Fruit fly (Drosophila melanogaster) whole organism, wandering third instar larva: ENCODE data around the gene Lamtor5.

Source experiments
- CG32264 ChIP-seq: fragments of 200-800 bp; sonication (Bioruptor generic); optimal IDR thresholded peaks from 2 replicates; lab custom pipeline; 2016; ENCODE audit warnings: missing biosample characterization, missing genetic modification characterization
- CG9705 ChIP-seq: fragments of 200-800 bp; sonication (Bioruptor generic); optimal IDR thresholded peaks from 2 replicates; lab custom pipeline; 2018; ENCODE audit warnings: missing biosample characterization, mild to moderate bottlenecking, missing genetic modification characterization
- CrebA ChIP-seq: fragments of 200-800 bp; sonication (Bioruptor generic); optimal IDR thresholded peaks from 2 replicates; lab custom pipeline; 2016; ENCODE audit warnings: missing biosample characterization, mild to moderate bottlenecking, missing genetic modification characterization, borderline replicate concordance
- Dfd ChIP-seq: fragments of >200 bp; optimal IDR thresholded peaks from 2 replicates; lab custom pipeline; 2017; ENCODE audit warnings: missing biosample characterization, missing genetic modification characterization
- Dif ChIP-seq: fragments of 200-275, 200-300 bp; sonication (Bioruptor generic); optimal IDR thresholded peaks from 2 replicates; lab custom pipeline; 2018; ENCODE audit warnings: missing biosample characterization, missing genetic modification characterization; ENCODE audit not compliant: partially characterized antibody
- GATAd ChIP-seq: sonication (Bioruptor generic); optimal IDR thresholded peaks from 2 replicates; lab custom pipeline; 2016; ENCODE audit warnings: missing biosample characterization, missing genetic modification characterization
- HLH106 ChIP-seq: fragments of 200-800 bp; optimal IDR thresholded peaks from 3 replicates; lab custom pipeline; 2019; ENCODE audit warnings: missing biosample characterization, mild to moderate bottlenecking, missing genetic modification characterization, moderate library complexity
- Hnf4 ChIP-seq: fragments of 200-800 bp; sonication (Bioruptor generic); optimal IDR thresholded peaks from 2 replicates; lab custom pipeline; 2016; ENCODE audit warnings: missing biosample characterization, mild to moderate bottlenecking, missing genetic modification characterization
- Hr83 ChIP-seq: fragments of 200-300 bp; sonication (Bioruptor generic); optimal IDR thresholded peaks from 2 replicates; lab custom pipeline; 2016; ENCODE audit warnings: missing biosample characterization, mild to moderate bottlenecking, missing genetic modification characterization, moderate library complexity; ENCODE audit not compliant: poor library complexity, severe bottlenecking
- Jra ChIP-seq: sonication (Bioruptor generic); optimal IDR thresholded peaks from 2 replicates; lab custom pipeline; 2016; ENCODE audit warnings: missing biosample characterization, missing genetic modification characterization
- N ChIP-seq: fragments of >200 bp; optimal IDR thresholded peaks from 2 replicates; lab custom pipeline; 2018; ENCODE audit warnings: missing biosample characterization, missing external identifiers, missing genetic modification characterization
- OdsH ChIP-seq: fragments of 200-800 bp; sonication (Bioruptor generic); optimal IDR thresholded peaks from 2 replicates; lab custom pipeline; 2016; ENCODE audit warnings: missing biosample characterization, mild to moderate bottlenecking, missing genetic modification characterization
- Rel ChIP-seq, 2 experiments: fragments of 200-800 bp; sonication (Bioruptor generic) in 1 of 2; optimal IDR thresholded peaks; 2 replicates in 1 of 2; 3 replicates in 1 of 2; lab custom pipeline; 2016 to 2019; ENCODE audit warnings: mild to moderate bottlenecking in 2 of 2, missing biosample characterization in 2 of 2, missing genetic modification characterization in 2 of 2, moderate library complexity in 1 of 2
- Sp1 ChIP-seq: fragments of 200-800 bp; sonication (Bioruptor generic); optimal IDR thresholded peaks from 3 replicates; lab custom pipeline; 2019; ENCODE audit warnings: missing biosample characterization, mild to moderate bottlenecking, missing genetic modification characterization, moderate library complexity
- Vsx2 ChIP-seq: fragments of 200-300, 225-300 bp; sonication (Bioruptor generic); optimal IDR thresholded peaks from 2 replicates; lab custom pipeline; 2018; ENCODE audit warnings: missing biosample characterization, missing genetic modification characterization; ENCODE audit not compliant: partially characterized antibody
- br ChIP-seq: fragments of 200-800 bp; sonication (Bioruptor generic); optimal IDR thresholded peaks from 2 replicates; lab custom pipeline; 2016; ENCODE audit warnings: missing biosample characterization, missing genetic modification characterization
- dl ChIP-seq, 2 experiments: fragments of 175-275, 200-275 bp in 1 of 2; fragments of 200-275 bp in 1 of 2; sonication (Bioruptor generic); optimal IDR thresholded peaks; lab custom pipeline; 2018; ENCODE audit warnings: mild to moderate bottlenecking in 2 of 2, missing biosample characterization in 2 of 2, missing genetic modification characterization in 2 of 2, moderate library complexity in 2 of 2; ENCODE audit not compliant: partially characterized antibody in 2 of 2, insufficient read depth in 1 of 2
- dmrt93B ChIP-seq: fragments of 200-800 bp; sonication (Bioruptor generic); optimal IDR thresholded peaks from 2 replicates; lab custom pipeline; 2018; ENCODE audit warnings: missing biosample characterization, mild to moderate bottlenecking, missing genetic modification characterization
- ey ChIP-seq: fragments of 200-800 bp; sonication (Bioruptor generic); optimal IDR thresholded peaks from 2 replicates; lab custom pipeline; 2016; ENCODE audit warnings: missing biosample characterization, missing genetic modification characterization
- foxo ChIP-seq, 2 experiments: fragments of 200-800 bp; sonication (Bioruptor generic); optimal IDR thresholded peaks; 2 replicates in 1 of 2; 3 replicates in 1 of 2; lab custom pipeline; 2016 to 2017; ENCODE audit warnings: missing biosample characterization in 2 of 2, missing genetic modification characterization in 2 of 2
- fru ChIP-seq: fragments of 200-800 bp; sonication (Bioruptor generic); optimal IDR thresholded peaks from 3 replicates; lab custom pipeline; 2016; ENCODE audit warnings: missing biosample characterization, mild to moderate bottlenecking, missing genetic modification characterization
- h ChIP-seq: fragments of 200-800 bp; sonication (Bioruptor generic); optimal IDR thresholded peaks from 3 replicates; lab custom pipeline; 2016; ENCODE audit warnings: missing biosample characterization, mild to moderate bottlenecking, missing genetic modification characterization
- lola ChIP-seq: fragments of >200 bp; optimal IDR thresholded peaks from 2 replicates; lab custom pipeline; 2017; ENCODE audit warnings: missing biosample characterization, missing genetic modification characterization
- pan ChIP-seq: fragments of >200 bp; optimal IDR thresholded peaks from 2 replicates; lab custom pipeline; 2017
- psq ChIP-seq: fragments of 200-800 bp; sonication (Bioruptor generic); optimal IDR thresholded peaks from 3 replicates; lab custom pipeline; 2017; ENCODE audit warnings: missing biosample characterization, mild to moderate bottlenecking, missing genetic modification characterization, moderate library complexity
- rgr ChIP-seq: fragments of 200-800 bp; sonication (Bioruptor generic); optimal IDR thresholded peaks from 3 replicates; lab custom pipeline; 2016; ENCODE audit warnings: missing biosample characterization, mild to moderate bottlenecking, missing genetic modification characterization
- sage ChIP-seq: fragments of 200-800 bp; sonication (Bioruptor generic); optimal IDR thresholded peaks from 2 replicates; lab custom pipeline; 2016; ENCODE audit warnings: missing biosample characterization, mild to moderate bottlenecking, missing genetic modification characterization
- sv ChIP-seq: fragments of 200-800 bp; sonication (Bioruptor generic); optimal IDR thresholded peaks from 3 replicates; lab custom pipeline; 2016; ENCODE audit warnings: missing biosample characterization, missing genetic modification characterization

Lamtor5 gene

DNA sequence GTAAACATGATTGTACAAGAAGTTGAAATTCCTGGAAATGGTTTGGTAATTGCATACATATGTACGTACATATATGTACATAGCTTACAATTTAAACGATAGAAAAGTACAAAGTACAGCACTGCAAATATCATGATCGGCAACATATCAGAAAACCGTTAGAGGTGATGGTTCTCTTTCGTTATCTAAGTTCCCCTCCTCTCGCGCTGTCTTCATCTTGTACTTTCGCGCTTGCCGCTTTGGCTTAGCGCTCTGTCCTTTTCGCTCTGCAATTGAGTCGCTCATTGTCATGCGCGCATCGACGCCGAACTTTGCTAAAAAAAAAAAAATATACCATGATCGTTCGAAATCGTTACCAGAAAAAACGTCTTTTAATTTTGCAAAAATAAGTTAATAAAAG lies 45.2 kb upstream of the Lamtor5 start:
- no peak for TF ChIP-seq Hr83 (GFP tag; lab: Kevin White, UChicago)
- TF ChIP-seq Dfd (GFP tag; lab: Kevin White, UChicago), result no peak
- TF ChIP-seq dl (GFP tag; optimal IDR thresholded peaks at IDR 0.05; lab: Kevin White, UChicago; ENCODE audit: insufficient read depth in 1 of 2, partially characterized antibody in 2 of 2), result no peak

- TF ChIP-seq lola (GFP tag; lab: Kevin White, UChicago) (no peak), dl (GFP tag; optimal IDR thresholded peaks at IDR 0.05; lab: Kevin White, UChicago; ENCODE audit: insufficient read depth in 1 of 2, partially characterized antibody in 2 of 2) (no peak), Vsx2 (GFP tag; lab: Kevin White, UChicago) (no peak)
Observed at dm6 chrX:1903077-1903476, 44.3 kb upstream of the Lamtor5 start, which contains the start of gene CG32801. Gene CG32801 (minus strand): TSS chrX:1903177.

dm6 chrX:1901605-1902136 lies 42.9 kb upstream of the Lamtor5 start, which contains the start of gene Ldaf1:
Gene Ldaf1 (minus strand): TSS chrX:1901911.
- TF ChIP-seq Hnf4 (GFP tag; lab: Kevin White, UChicago) (no peak), Rel (GFP tag; optimal IDR thresholded peaks at IDR 0.05; lab: Kevin White, UChicago) (no peak), Rel (tag; optimal IDR thresholded peaks at IDR 0.05; lab: Kevin White, UChicago) (peak; percentile 24), Sp1 (GFP tag; lab: Kevin White, UChicago) (peak; percentile 20), GATAd (GFP tag; lab: Kevin White, UChicago) (no peak)

DNA sequence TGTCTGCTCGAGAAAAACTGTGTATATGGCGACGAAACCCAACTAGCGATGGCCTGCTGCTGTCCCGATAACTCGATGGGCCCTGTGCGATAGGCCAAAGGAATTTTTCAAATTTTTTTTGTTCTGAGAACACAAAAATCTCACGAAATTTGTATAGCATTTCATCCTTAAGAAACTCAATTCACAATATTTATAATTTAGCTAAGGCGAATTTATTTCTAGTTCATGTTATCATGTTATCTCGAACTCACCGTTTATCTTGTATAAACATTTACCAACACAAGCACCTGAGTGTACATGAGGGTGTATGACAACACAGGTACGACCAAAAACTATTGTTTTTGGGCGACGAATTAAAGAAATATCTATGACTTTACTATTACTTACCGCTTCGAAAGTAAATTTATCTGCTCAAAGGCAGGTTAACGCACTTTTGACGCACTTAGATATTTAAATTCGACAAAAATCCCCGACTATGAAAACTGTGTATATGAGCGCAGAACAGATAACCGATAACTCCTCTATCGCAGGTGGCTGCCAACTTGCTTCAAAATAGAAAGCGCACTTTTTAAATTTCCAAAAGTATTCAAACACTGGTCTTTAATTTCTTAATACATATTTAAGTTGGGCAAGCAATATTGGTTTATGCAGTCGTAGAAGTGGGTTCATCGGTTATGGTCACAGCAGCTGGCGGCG lies 41.5 kb upstream of the Lamtor5 start, which contains the start of gene arm:
Gene arm (minus strand): TSS at position 524 of the 696 bp plus-strand sequence.
- TF ChIP-seq Dif (GFP tag; lab: Kevin White, UChicago) (no peak), ey (GFP tag; lab: Kevin White, UChicago) (peak; percentile 37), CG32264 (GFP tag; lab: Kevin White, UChicago) (no peak), foxo (GFP tag; optimal IDR thresholded peaks at IDR 0.05; lab: Kevin White, UChicago) (peak in 1 of 2 experiments; percentile 19), rgr (peak; percentile 47), br (peak; percentile 14), sage (no peak), h (GFP tag; lab: Kevin White, UChicago) (peak; percentile 8), OdsH (GFP tag; lab: Kevin White, UChicago) (no peak), Sp1 (GFP tag; lab: Kevin White, UChicago) (no peak), psq (GFP tag; lab: Kevin White, UChicago) (peak; percentile 1), pan (lab: Kevin White, UChicago) (no peak), Rel (GFP tag; optimal IDR thresholded peaks at IDR 0.05; lab: Kevin White, UChicago) (no peak), Rel (tag; optimal IDR thresholded peaks at IDR 0.05; lab: Kevin White, UChicago) (peak; percentile 98), Hnf4 (GFP tag; lab: Kevin White, UChicago) (peak; percentile 2), HLH106 (tag; lab: Kevin White, UChicago) (peak; percentile 15), Jra (GFP tag; lab: Kevin White, UChicago) (peak; percentile 41), CrebA (GFP tag; lab: Kevin White, UChicago) (no peak)

dm6 chrX:1899445-1900085 lies 40.8 kb upstream of the Lamtor5 start:
- no peak for TF ChIP-seq dl (GFP tag; optimal IDR thresholded peaks at IDR 0.05; lab: Kevin White, UChicago; ENCODE audit: insufficient read depth in 1 of 2, partially characterized antibody in 2 of 2)
- TF ChIP-seq Rel (GFP tag; optimal IDR thresholded peaks at IDR 0.05; lab: Kevin White, UChicago), result no peak
- TF ChIP-seq Rel (tag; optimal IDR thresholded peaks at IDR 0.05; lab: Kevin White, UChicago), result no peak
- TF ChIP-seq sage, result no peak
- TF ChIP-seq Dfd (GFP tag; lab: Kevin White, UChicago), result no peak
- TF ChIP-seq N, result peak; percentile 55
- peak; percentile 35 for TF ChIP-seq Dif (GFP tag; lab: Kevin White, UChicago)

DNA sequence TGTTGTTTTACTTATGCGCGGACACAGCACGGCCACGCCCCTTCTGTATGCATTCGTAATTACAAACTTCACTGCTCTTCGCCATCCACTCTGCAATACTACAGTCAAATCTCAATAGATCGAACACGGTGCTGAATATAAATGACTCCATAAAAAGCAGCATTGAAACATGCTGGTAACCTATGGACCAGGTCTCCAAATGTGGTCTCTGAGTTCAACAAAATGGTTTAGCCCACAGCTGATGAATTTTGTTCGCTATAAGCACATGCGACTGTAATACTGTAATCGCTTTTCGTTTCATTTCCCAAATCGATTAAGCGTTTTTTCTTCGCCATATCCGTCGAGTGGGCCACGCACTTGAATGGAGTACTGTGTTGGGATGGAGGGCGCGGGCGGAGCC lies 38.6 kb upstream of the Lamtor5 start:
- no peak for TF ChIP-seq CG32264 (GFP tag; lab: Kevin White, UChicago)
- TF ChIP-seq Dfd (GFP tag; lab: Kevin White, UChicago), result no peak
- TF ChIP-seq HLH106 (tag; lab: Kevin White, UChicago), result peak; percentile 31
- TF ChIP-seq dl (GFP tag; optimal IDR thresholded peaks at IDR 0.05; lab: Kevin White, UChicago; ENCODE audit: insufficient read depth in 1 of 2, partially characterized antibody in 2 of 2), result no peak
- TF ChIP-seq CG9705 (GFP tag; lab: Kevin White, UChicago), result no peak
- TF ChIP-seq dmrt93B (GFP tag; lab: Kevin White, UChicago), result no peak
- peak; percentile 45 for TF ChIP-seq fru (GFP tag; lab: Kevin White, UChicago)
- TF ChIP-seq rgr, result no peak
- TF ChIP-seq h (GFP tag; lab: Kevin White, UChicago), result peak; percentile 56
- TF ChIP-seq foxo (GFP tag; optimal IDR thresholded peaks at IDR 0.05; lab: Kevin White, UChicago), result peak in 1 of 2 experiments; percentile 60
- TF ChIP-seq N, result no peak
- no peak for TF ChIP-seq Vsx2 (GFP tag; lab: Kevin White, UChicago)
- peak; percentile 54 for TF ChIP-seq ey (GFP tag; lab: Kevin White, UChicago)
- TF ChIP-seq Sp1 (GFP tag; lab: Kevin White, UChicago), result peak; percentile 43
- no peak for TF ChIP-seq sv (GFP tag; lab: Kevin White, UChicago)
